Fruit fly (Drosophila melanogaster) whole organism, embryonic: Measurements from ENCODE around the gene CG9297.
A peak's percentile ranks its signal among the peaks of the same experiment; 100 is the strongest.

Experiments
- Asciz ChIP-seq: fragments of 200-800 bp; sonication (Bioruptor generic); optimal IDR thresholded peaks from 2 replicates; lab custom pipeline; 2017; ENCODE audit warnings: missing biosample characterization, mild to moderate bottlenecking, missing genetic modification characterization, missing genetic modification reagents
- Atf3 ChIP-seq: fragments of 200-800 bp; sonication (Bioruptor generic); optimal IDR thresholded peaks from 3 replicates; lab custom pipeline; 2016; ENCODE audit warnings: missing biosample characterization, missing genetic modification characterization
- B-H2 ChIP-seq: fragments of 200-800 bp; sonication (Bioruptor generic); optimal IDR thresholded peaks from 2 replicates; lab custom pipeline; 2018; ENCODE audit warnings: missing biosample characterization, mild to moderate bottlenecking, missing genetic modification characterization
- CG10267 ChIP-seq: fragments of 200-800 bp; sonication (Bioruptor generic); optimal IDR thresholded peaks from 2 replicates; lab custom pipeline; 2018; ENCODE audit warnings: missing biosample characterization, mild to moderate bottlenecking, missing genetic modification characterization, moderate library complexity
- CG10366 ChIP-seq: fragments of 200-800 bp; sonication (Bioruptor generic); IDR thresholded peaks from 2 replicates; pipeline ENCODE4 v1.3.6; 2022; ENCODE audit warnings: missing biosample characterization, missing genetic modification characterization
- CG11723 ChIP-seq: fragments of 200-800 bp; sonication (Bioruptor generic); optimal IDR thresholded peaks from 2 replicates; lab custom pipeline; 2017; ENCODE audit warnings: missing biosample characterization, mild to moderate bottlenecking, missing genetic modification characterization
- CG12299 ChIP-seq: fragments of 200-800 bp; sonication (Bioruptor generic); optimal IDR thresholded peaks from 2 replicates; lab custom pipeline; 2018; ENCODE audit warnings: missing biosample characterization, mild to moderate bottlenecking, missing genetic modification characterization
- CG12744 ChIP-seq: fragments of 200-800 bp; sonication (Bioruptor generic); optimal IDR thresholded peaks from 2 replicates; lab custom pipeline; 2016; ENCODE audit warnings: missing biosample characterization, missing genetic modification characterization
- CG14710 ChIP-seq: fragments of 200-800 bp; sonication (Bioruptor generic); optimal IDR thresholded peaks from 3 replicates; lab custom pipeline; 2019; ENCODE audit warnings: missing biosample characterization, mild to moderate bottlenecking, missing genetic modification characterization, moderate library complexity
- CG14860 ChIP-seq: fragments of 200-800 bp; sonication (Bioruptor generic); IDR thresholded peaks from 3 replicates; pipeline ENCODE4 v1.3.6; 2022; ENCODE audit warnings: missing biosample characterization, missing genetic modification characterization; ENCODE audit not compliant: partially characterized antibody
- CG15073 ChIP-seq: fragments of 200-800 bp; sonication (Bioruptor generic); optimal IDR thresholded peaks from 2 replicates; lab custom pipeline; 2016; ENCODE audit warnings: missing biosample characterization, missing genetic modification characterization
- CG1602 ChIP-seq: fragments of 200-800 bp; sonication (Bioruptor generic); optimal IDR thresholded peaks from 3 replicates; lab custom pipeline; 2016; ENCODE audit warnings: missing biosample characterization, missing genetic modification characterization
- CG16779 ChIP-seq: fragments of 200-800 bp; sonication (Bioruptor generic); IDR thresholded peaks from 2 replicates; pipeline ENCODE4 v1.3.6; 2022; ENCODE audit warnings: missing biosample characterization, missing genetic modification characterization
- CG16863 ChIP-seq: fragments of 200-800 bp; sonication (Bioruptor generic); optimal IDR thresholded peaks from 3 replicates; lab custom pipeline; 2016; ENCODE audit warnings: missing biosample characterization, missing genetic modification characterization
- CG17568 ChIP-seq: fragments of 200-800 bp; sonication (Bioruptor generic); optimal IDR thresholded peaks from 2 replicates; lab custom pipeline; 2018; ENCODE audit warnings: missing biosample characterization, mild to moderate bottlenecking, missing genetic modification characterization, moderate library complexity
- CG2199 ChIP-seq: fragments of 200-800 bp; sonication (Bioruptor generic); IDR thresholded peaks from 3 replicates; pipeline ENCODE4 v1.3.6; 2022; ENCODE audit warnings: missing biosample characterization, missing genetic modification characterization
- CG2202 ChIP-seq: fragments of 200-800 bp; sonication (Bioruptor generic); optimal IDR thresholded peaks from 2 replicates; lab custom pipeline; 2018; ENCODE audit warnings: missing biosample characterization, mild to moderate bottlenecking, missing genetic modification characterization
- CG4404 ChIP-seq: fragments of 200-800 bp; sonication (Bioruptor generic); IDR thresholded peaks from 2 replicates; pipeline ENCODE4 v1.3.6; 2022; ENCODE audit warnings: missing biosample characterization, missing genetic modification characterization
- CG6272 ChIP-seq: fragments of 200-800 bp; sonication (Bioruptor generic); IDR thresholded peaks from 2 replicates; pipeline ENCODE4 v1.3.6; 2022; ENCODE audit warnings: missing biosample characterization, missing genetic modification characterization
- CG6654 ChIP-seq: fragments of 200-800 bp; sonication (Bioruptor generic); optimal IDR thresholded peaks from 2 replicates; lab custom pipeline; 2017; ENCODE audit warnings: missing biosample characterization, mild to moderate bottlenecking, missing genetic modification characterization
- CTCF ChIP-seq: fragments of 200-800 bp; sonication (Bioruptor generic); optimal IDR thresholded peaks from 2 replicates; lab custom pipeline; 2017; ENCODE audit warnings: missing biosample characterization, mild to moderate bottlenecking, missing genetic modification characterization, moderate library complexity
- CoRest ChIP-seq: fragments of 200-800 bp; sonication (Bioruptor generic); optimal IDR thresholded peaks from 3 replicates; lab custom pipeline; 2018; ENCODE audit warnings: missing biosample characterization, mild to moderate bottlenecking, missing genetic modification characterization, moderate library complexity
- Deaf1 ChIP-seq: fragments of 200-800 bp; optimal IDR thresholded peaks from 3 replicates; lab custom pipeline; 2019; ENCODE audit warnings: missing biosample characterization, mild to moderate bottlenecking, missing genetic modification characterization, moderate library complexity
- ERR ChIP-seq: fragments of 200-800 bp; sonication (Bioruptor generic); optimal IDR thresholded peaks from 2 replicates; lab custom pipeline; 2016; ENCODE audit warnings: missing biosample characterization, missing genetic modification characterization
- Ets97D ChIP-seq: fragments of 200-800 bp; sonication (Bioruptor generic); optimal IDR thresholded peaks from 3 replicates; lab custom pipeline; 2016; ENCODE audit warnings: missing biosample characterization, missing genetic modification characterization
- GATAe ChIP-seq: fragments of 200-800 bp; sonication (Bioruptor generic); conservative IDR thresholded peaks from 2 replicates; pipeline ENCODE4 v1.3.6; 2022; ENCODE audit warnings: missing biosample characterization, missing genetic modification characterization
- Gsc ChIP-seq: fragments of 200-800 bp; sonication (Bioruptor generic); IDR thresholded peaks from 2 replicates; pipeline ENCODE4 v1.3.6; 2022; ENCODE audit warnings: missing biosample characterization, missing genetic modification characterization
- HLHmδ ChIP-seq: fragments of 200-800 bp; sonication (Bioruptor generic); optimal IDR thresholded peaks from 2 replicates; lab custom pipeline; 2018; ENCODE audit warnings: missing biosample characterization, mild to moderate bottlenecking, missing genetic modification characterization, moderate library complexity
- Kr ChIP-seq: fragments of 200-800 bp; sonication (Bioruptor generic); optimal IDR thresholded peaks from 2 replicates; lab custom pipeline; 2017; ENCODE audit warnings: missing biosample characterization, mild to moderate bottlenecking, missing genetic modification characterization
- Lpt ChIP-seq: fragments of >200 bp; optimal IDR thresholded peaks from 2 replicates; lab custom pipeline; 2018; ENCODE audit warnings: missing biosample characterization, missing genetic modification characterization
- Max ChIP-seq: fragments of 200-800 bp; sonication (Bioruptor generic); optimal IDR thresholded peaks from 2 replicates; lab custom pipeline; 2016; ENCODE audit warnings: missing biosample characterization, mild to moderate bottlenecking, missing genetic modification characterization
- Neu2 ChIP-seq: fragments of 200-800 bp; sonication (Bioruptor generic); optimal IDR thresholded peaks from 3 replicates; lab custom pipeline; 2016; ENCODE audit warnings: missing biosample characterization, missing genetic modification characterization, borderline replicate concordance
- Sox100B ChIP-seq: fragments of 200-800 bp; sonication (Bioruptor generic); optimal IDR thresholded peaks from 3 replicates; lab custom pipeline; 2018; ENCODE audit warnings: missing biosample characterization, mild to moderate bottlenecking, missing genetic modification characterization
- Sox102F ChIP-seq: fragments of 200-800 bp; sonication (Bioruptor generic); optimal IDR thresholded peaks from 2 replicates; lab custom pipeline; 2018; ENCODE audit warnings: missing biosample characterization, mild to moderate bottlenecking, missing genetic modification characterization, moderate library complexity
- Xrp1 ChIP-seq: fragments of 200-800 bp; sonication (Bioruptor generic); IDR thresholded peaks from 2 replicates; pipeline ENCODE4 v1.3.6; 2022; ENCODE audit warnings: missing biosample characterization, missing genetic modification characterization
- ase ChIP-seq: fragments of 200-800 bp; sonication (Bioruptor generic); IDR thresholded peaks from 3 replicates; pipeline ENCODE4 v1.3.6; 2022; ENCODE audit warnings: missing biosample characterization, missing genetic modification characterization
- bcd ChIP-seq: fragments of 200-800 bp; sonication (Bioruptor generic); optimal IDR thresholded peaks from 2 replicates; lab custom pipeline; 2017; ENCODE audit warnings: missing biosample characterization, mild to moderate bottlenecking, missing genetic modification characterization
- cg ChIP-seq: fragments of 200-800 bp; sonication (Bioruptor generic); optimal IDR thresholded peaks from 3 replicates; lab custom pipeline; 2019; ENCODE audit warnings: missing biosample characterization, mild to moderate bottlenecking, missing genetic modification characterization, moderate library complexity
- chif ChIP-seq, 2 experiments: fragments of 200-800 bp; sonication (Bioruptor generic); optimal IDR thresholded peaks; 3 replicates each; lab custom pipeline; 2016; ENCODE audit warnings: missing biosample characterization in 2 of 2, missing genetic modification characterization in 2 of 2
- chn ChIP-seq: fragments of 200-800 bp; sonication (Bioruptor generic); optimal IDR thresholded peaks from 2 replicates; lab custom pipeline; 2016; ENCODE audit warnings: missing biosample characterization, missing genetic modification characterization
- dan ChIP-seq: fragments of 200-800 bp; sonication (Bioruptor generic); IDR thresholded peaks from 2 replicates; pipeline ENCODE4 v1.3.6; 2022; ENCODE audit warnings: missing biosample characterization, missing genetic modification characterization
- ems ChIP-seq: fragments of 200-800 bp; sonication (Bioruptor generic); optimal IDR thresholded peaks from 3 replicates; lab custom pipeline; 2016; ENCODE audit warnings: missing biosample characterization, missing genetic modification characterization
- gro ChIP-seq: fragments of 200-800 bp; sonication (Bioruptor generic); optimal IDR thresholded peaks from 2 replicates; lab custom pipeline; 2016; ENCODE audit warnings: missing biosample characterization, missing genetic modification characterization
- lmd ChIP-seq: fragments of 200-800 bp; sonication (Bioruptor generic); IDR thresholded peaks from 2 replicates; pipeline ENCODE4 v1.3.6; 2022; ENCODE audit warnings: missing biosample characterization, missing genetic modification characterization
- mirr ChIP-seq: fragments of 200-800 bp; sonication (Bioruptor generic); optimal IDR thresholded peaks from 3 replicates; lab custom pipeline; 2018; ENCODE audit warnings: missing biosample characterization, mild to moderate bottlenecking, missing genetic modification characterization
- nerfin-2 ChIP-seq: fragments of 200-800 bp; sonication (Bioruptor generic); IDR thresholded peaks from 2 replicates; pipeline ENCODE4 v1.3.6; 2022; ENCODE audit warnings: missing biosample characterization, missing genetic modification characterization; ENCODE audit not compliant: partially characterized antibody
- pho ChIP-seq: fragments of 200-800 bp; sonication (Bioruptor generic); optimal IDR thresholded peaks from 2 replicates; lab custom pipeline; 2016; ENCODE audit warnings: missing biosample characterization, missing genetic modification characterization
- phol ChIP-seq: fragments of 200-800 bp; sonication (Bioruptor generic); optimal IDR thresholded peaks from 3 replicates; lab custom pipeline; 2018; ENCODE audit warnings: missing biosample characterization, mild to moderate bottlenecking, missing genetic modification characterization, moderate library complexity
- schlank ChIP-seq: fragments of 200-800 bp; sonication (Bioruptor generic); optimal IDR thresholded peaks from 2 replicates; lab custom pipeline; 2018; ENCODE audit warnings: missing biosample characterization, mild to moderate bottlenecking, missing genetic modification characterization
- slp2 ChIP-seq: fragments of 200-800 bp; sonication (Bioruptor generic); optimal IDR thresholded peaks from 2 replicates; lab custom pipeline; 2016; ENCODE audit warnings: missing biosample characterization, missing genetic modification characterization
- sna ChIP-seq: fragments of 200-800 bp; sonication (Bioruptor generic); IDR thresholded peaks from 2 replicates; pipeline ENCODE4 v1.3.6; 2022; ENCODE audit warnings: missing biosample characterization, missing genetic modification characterization; ENCODE audit not compliant: partially characterized antibody

Gene CG9297

dm6 chr3R:13803892-13804710, 32.8 kb downstream of the CG9297 start (continued):
- TF ChIP-seq CG12744 (GFP tag; lab: Kevin White, UChicago) (no peak), CG2202 (tag; lab: Kevin White, UChicago) (no peak), CG10267 (tag; lab: Kevin White, UChicago) (peak; percentile 31), CG15073 (GFP tag; lab: Kevin White, UChicago) (no peak), HLHmδ (no peak), nerfin-2 (GFP tag; lab: Robert Waterston, UW) (no peak; the same call in 1 of the 2 replicates), mirr (GFP tag; lab: Kevin White, UChicago) (no peak), Lpt (no peak), B-H2 (GFP tag; lab: Kevin White, UChicago) (no peak), pho (GFP tag; lab: Kevin White, UChicago) (no peak), ems (no peak), CTCF (no peak), CG12299 (no peak), Gsc (GFP tag; lab: Robert Waterston, UW) (no peak), chn (GFP tag; lab: Kevin White, UChicago) (no peak), GATAe (no peak), CoRest (tag; lab: Kevin White, UChicago) (peak; percentile 46), ERR (GFP tag; lab: Kevin White, UChicago) (no peak), CG14710 (peak; percentile 19), Kr (GFP tag; lab: Kevin White, UChicago) (no peak), Sox102F (peak; percentile 25), gro (GFP tag; lab: Kevin White, UChicago) (no peak), Atf3 (GFP tag; lab: Kevin White, UChicago) (no peak), Sox100B (peak; percentile 64), schlank (tag; lab: Kevin White, UChicago) (no peak), Deaf1 (tag; lab: Kevin White, UChicago) (peak; percentile 6), cg (GFP tag; lab: Kevin White, UChicago) (no peak), Asciz (GFP tag; lab: Kevin White, UChicago) (peak; percentile 31), Max (GFP tag; lab: Kevin White, UChicago) (no peak), Xrp1 (GFP tag; lab: Robert Waterston, UW) (no peak), slp2 (GFP tag; lab: Kevin White, UChicago) (no peak), CG14860 (GFP tag; lab: Robert Waterston, UW) (no peak), CG16779 (GFP tag; lab: Robert Waterston, UW) (no peak), CG1602 (no peak), sna (GFP tag; lab: Robert Waterston, UW) (no peak), chif (GFP tag; optimal IDR thresholded peaks at IDR 0.05; lab: Kevin White, UChicago) (no peak), CG2199 (GFP tag; lab: Robert Waterston, UW) (no peak), CG16863 (GFP tag; lab: Kevin White, UChicago) (no peak), Neu2 (GFP tag; lab: Kevin White, UChicago) (no peak), CG10366 (no peak), CG6272 (GFP tag; lab: Robert Waterston, UW) (no peak), phol (tag; lab: Kevin White, UChicago) (peak; percentile 37), lmd (GFP tag; lab: Robert Waterston, UW) (no peak), CG11723 (GFP tag; lab: Kevin White, UChicago) (no peak), Ets97D (GFP tag; lab: Kevin White, UChicago) (no peak), ase (no peak), CG17568 (GFP tag; lab: Kevin White, UChicago) (no peak), dan (GFP tag; lab: Robert Waterston, UW) (no peak), bcd (GFP tag; lab: Kevin White, UChicago) (peak; percentile 42), CG6654 (GFP tag; lab: Kevin White, UChicago) (no peak), CG4404 (GFP tag; lab: Robert Waterston, UW) (no peak)
